Worm (Caenorhabditis elegans): Measurements from ENCODE around the gene F59B10.4.

DNA sequence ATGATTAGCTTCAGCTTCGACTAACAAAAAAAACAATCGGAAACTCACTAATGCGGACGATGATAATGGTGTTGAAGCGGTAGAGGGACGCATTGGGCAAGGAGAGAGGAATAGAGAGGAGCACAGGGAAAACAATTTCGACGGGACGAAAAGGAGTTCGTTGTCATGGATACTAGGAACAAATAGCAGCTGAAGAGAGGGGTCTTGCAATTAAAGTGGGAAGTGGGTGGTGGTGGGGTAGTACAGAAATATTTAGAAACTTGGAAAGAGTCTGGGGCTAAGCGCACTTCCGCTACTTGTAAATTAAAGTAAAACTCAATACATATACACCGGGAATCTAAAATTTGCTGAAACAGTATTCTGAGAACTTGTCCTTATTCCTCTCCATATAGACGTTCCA lies 9.2 kb downstream of the F59B10.4 start, which contains the start of gene F59B10.2:
- TF ChIP-seq nhr-237 (tag; optimal IDR thresholded peaks at IDR 0.05): no peak
- no peak for TF ChIP-seq zag-1 (tag; optimal IDR thresholded peaks at IDR 0.05)
- no peak for TF ChIP-seq nhr-28 (tag; optimal IDR thresholded peaks at IDR 0.05)
- TF ChIP-seq unc-39 (tag; optimal IDR thresholded peaks at IDR 0.05): no peak
- no peak for TF ChIP-seq nhr-77 (tag; optimal IDR thresholded peaks at IDR 0.05)
- TF ChIP-seq ceh-82 (tag; optimal IDR thresholded peaks at IDR 0.05): no peak
- TF ChIP-seq snpc-4 (tag; optimal IDR thresholded peaks at IDR 0.05): no peak
- TF ChIP-seq ztf-11 (tag; optimal IDR thresholded peaks at IDR 0.05): no peak
- no peak for TF ChIP-seq nhr-43 (tag; optimal IDR thresholded peaks at IDR 0.05; ENCODE audit: poor library complexity, severe bottlenecking)
- no peak for TF ChIP-seq pha-4 (tag; optimal IDR thresholded peaks at IDR 0.05)
- no peak for TF ChIP-seq fkh-10 (GFP tag; optimal IDR thresholded peaks at IDR 0.05)
- TF ChIP-seq ama-1 (optimal IDR thresholded peaks at IDR 0.05): no peak
